Worm (Caenorhabditis elegans) whole organism, L3 larva: Measurements from ENCODE around the gene ruvb-2.

Source experiments
- R02D3.7 ChIP-seq: fragments of 150-350 bp; optimal IDR thresholded peaks from 2 replicates; lab custom pipeline; 2014; ENCODE audit warnings: missing biosample characterization, missing genetic modification characterization
- aly-2 ChIP-seq: fragments of 150-350 bp; optimal IDR thresholded peaks from 2 replicates; lab custom pipeline; 2014; ENCODE audit warnings: missing biosample characterization, missing genetic modification characterization
- fkh-10 ChIP-seq: sonication (generic microtip); optimal IDR thresholded peaks from 2 replicates; lab custom pipeline; 2017; ENCODE audit warnings: missing biosample characterization, missing genetic modification reagents, missing genetic modification characterization
- fos-1 ChIP-seq: fragments of 150-350 bp; optimal IDR thresholded peaks from 2 replicates; lab custom pipeline; 2014; ENCODE audit warnings: missing biosample characterization, missing genetic modification characterization
- jun-1 ChIP-seq: fragments of 150-350 bp; optimal IDR thresholded peaks from 2 replicates; lab custom pipeline; 2014; ENCODE audit warnings: missing biosample characterization, missing genetic modification reagents, missing genetic modification characterization
- lin-15B ChIP-seq: fragments of 150-350 bp; optimal IDR thresholded peaks from 2 replicates; lab custom pipeline; 2014; ENCODE audit warnings: missing biosample characterization, missing genetic modification characterization
- nfya-1 ChIP-seq: sonication (generic microtip); optimal IDR thresholded peaks from 2 replicates; lab custom pipeline; 2017; ENCODE audit warnings: missing genetic modification characterization, mild to moderate bottlenecking, missing compliant biosample characterization, antibody characterized with exemption, moderate library complexity; ENCODE audit not compliant: insufficient read depth
- nhr-11 ChIP-seq: fragments of 150-350 bp; optimal IDR thresholded peaks from 2 replicates; lab custom pipeline; 2014; ENCODE audit warnings: missing biosample characterization, missing genetic modification characterization
- nhr-23 ChIP-seq: fragments of 150-350 bp; optimal IDR thresholded peaks from 2 replicates; lab custom pipeline; 2014; ENCODE audit warnings: missing biosample characterization, missing genetic modification reagents, missing genetic modification characterization
- snpc-4 ChIP-seq: fragments of 150-350 bp; optimal IDR thresholded peaks from 2 replicates; lab custom pipeline; 2014; ENCODE audit warnings: missing biosample characterization, missing genetic modification characterization

ce11 chrIV:6916831-6917230 is 2.4 kb downstream of the ruvb-2 start:
- TF ChIP-seq lin-15B (tag; lab: Kevin White, UChicago) (no peak), jun-1 (tag; lab: Kevin White, UChicago) (no peak), R02D3.7 (tag; lab: Kevin White, UChicago) (no peak), fkh-10 (GFP tag; lab: Kevin White, UChicago) (no peak), fos-1 (no peak), nhr-11 (tag; lab: Kevin White, UChicago) (no peak), nhr-23 (tag; lab: Kevin White, UChicago) (no peak), snpc-4 (tag; lab: Kevin White, UChicago) (no peak), aly-2 (no peak), nfya-1 (tag; lab: Kevin White, UChicago) (no peak)
